Fruit fly (Drosophila melanogaster) whole organism, prepupa: ENCODE results near the gene CG17292.

ENCODE experiments used
- CG10669 ChIP-seq: fragments of 200-800 bp; sonication (Bioruptor generic); optimal IDR thresholded peaks from 3 replicates; lab custom pipeline; 2018; ENCODE audit warnings: missing biosample characterization, mild to moderate bottlenecking, missing genetic modification characterization, moderate library complexity
- CG11294 ChIP-seq: fragments of 200-800 bp; sonication (Bioruptor generic); IDR thresholded peaks from 2 replicates; pipeline ENCODE4 v1.3.6; 2022; ENCODE audit warnings: missing biosample characterization, missing genetic modification characterization
- CG11762 ChIP-seq: fragments of 200-800 bp; sonication (Bioruptor generic); optimal IDR thresholded peaks from 3 replicates; lab custom pipeline; 2016; ENCODE audit warnings: missing biosample characterization, missing genetic modification characterization; ENCODE audit not compliant: insufficient read depth
- CG11902 ChIP-seq: fragments of 200-800 bp; sonication (Bioruptor generic); optimal IDR thresholded peaks from 3 replicates; lab custom pipeline; 2016; ENCODE audit warnings: missing biosample characterization, missing genetic modification characterization
- CG15336 ChIP-seq: fragments of 200-800 bp; sonication (Bioruptor generic); IDR thresholded peaks from 2 replicates; pipeline ENCODE4 v1.3.6; 2022; ENCODE audit warnings: missing biosample characterization, missing genetic modification characterization
- CG1621 ChIP-seq: fragments of 200-800 bp; sonication (Bioruptor generic); optimal IDR thresholded peaks from 3 replicates; lab custom pipeline; 2018; ENCODE audit warnings: missing biosample characterization, mild to moderate bottlenecking, missing genetic modification characterization
- CG3032 ChIP-seq: fragments of 200-800 bp; optimal IDR thresholded peaks from 2 replicates; lab custom pipeline; 2019; ENCODE audit warnings: missing biosample characterization, mild to moderate bottlenecking, missing genetic modification characterization, moderate library complexity
- CG31627 ChIP-seq: fragments of 200-800 bp; sonication (Bioruptor generic); optimal IDR thresholded peaks from 3 replicates; lab custom pipeline; 2016; ENCODE audit warnings: missing biosample characterization, missing genetic modification characterization
- CG32006 ChIP-seq: fragments of 200-800 bp; sonication (Bioruptor generic); optimal IDR thresholded peaks from 3 replicates; lab custom pipeline; 2017; ENCODE audit warnings: missing biosample characterization, mild to moderate bottlenecking, missing genetic modification characterization
- CG34406 ChIP-seq: fragments of 200-800 bp; sonication (Bioruptor generic); optimal IDR thresholded peaks from 3 replicates; lab custom pipeline; 2016; ENCODE audit warnings: missing biosample characterization, missing genetic modification characterization
- CG3919 ChIP-seq: fragments of 200-800 bp; sonication (Bioruptor generic); optimal IDR thresholded peaks from 3 replicates; lab custom pipeline; 2016; ENCODE audit warnings: missing biosample characterization, missing genetic modification characterization
- CG4318 ChIP-seq: fragments of 200-800 bp; sonication (Bioruptor generic); optimal IDR thresholded peaks from 3 replicates; lab custom pipeline; 2017; ENCODE audit warnings: missing biosample characterization, mild to moderate bottlenecking, missing genetic modification characterization
- CG6163 ChIP-seq: fragments of 200-800 bp; sonication (Bioruptor generic); IDR thresholded peaks from 3 replicates; pipeline ENCODE4 v1.3.6; 2022; ENCODE audit warnings: missing biosample characterization, missing genetic modification characterization
- CG6276 ChIP-seq: fragments of 200-800 bp; sonication (Bioruptor generic); optimal IDR thresholded peaks from 2 replicates; lab custom pipeline; 2017; ENCODE audit warnings: missing biosample characterization, mild to moderate bottlenecking, missing genetic modification characterization
- CG6792 ChIP-seq: fragments of 200-800 bp; sonication (Bioruptor generic); optimal IDR thresholded peaks from 3 replicates; lab custom pipeline; 2016; ENCODE audit warnings: missing biosample characterization, missing genetic modification characterization
- CG6808 ChIP-seq: fragments of 200-800 bp; sonication (Bioruptor generic); optimal IDR thresholded peaks from 3 replicates; lab custom pipeline; 2017; ENCODE audit warnings: missing biosample characterization, missing genetic modification characterization, mild to moderate bottlenecking, moderate library complexity, missing genetic modification reagents
- CG7368 ChIP-seq: fragments of 200-800 bp; sonication (Bioruptor generic); optimal IDR thresholded peaks from 3 replicates; lab custom pipeline; 2016; ENCODE audit warnings: missing biosample characterization, missing genetic modification characterization
- CG8119 ChIP-seq: fragments of 200-800 bp; sonication (Bioruptor generic); IDR thresholded peaks from 3 replicates; pipeline ENCODE4 v1.3.6; 2022; ENCODE audit warnings: missing biosample characterization, missing genetic modification characterization
- CG8319 ChIP-seq: fragments of 200-800 bp; sonication (Bioruptor generic); optimal IDR thresholded peaks from 3 replicates; lab custom pipeline; 2016; ENCODE audit warnings: missing biosample characterization, missing genetic modification characterization
- CG8632 ChIP-seq: fragments of 200-800 bp; sonication (Bioruptor generic); optimal IDR thresholded peaks from 3 replicates; lab custom pipeline; 2016; ENCODE audit warnings: missing biosample characterization, missing genetic modification characterization
- CG9139 ChIP-seq: fragments of 200-800 bp; sonication (Bioruptor generic); optimal IDR thresholded peaks from 3 replicates; lab custom pipeline; 2017; ENCODE audit warnings: missing biosample characterization, mild to moderate bottlenecking, missing genetic modification characterization
- Eip78C ChIP-seq: fragments of 200-800 bp; sonication (Bioruptor generic); peaks from one replicate; lab custom pipeline; 2016; ENCODE audit warnings: missing biosample characterization, missing genetic modification characterization
- Eip93F ChIP-seq: fragments of 200-800 bp; sonication (Bioruptor generic); optimal IDR thresholded peaks from 2 replicates; lab custom pipeline; 2016; ENCODE audit warnings: missing biosample characterization, mild to moderate bottlenecking, missing genetic modification characterization
- Ets21C ChIP-seq: fragments of 200-800 bp; sonication (Bioruptor generic); optimal IDR thresholded peaks from 3 replicates; lab custom pipeline; 2016; ENCODE audit warnings: missing biosample characterization, missing genetic modification characterization
- Ets96B ChIP-seq: fragments of 200-800 bp; optimal IDR thresholded peaks from 2 replicates; lab custom pipeline; 2019; ENCODE audit warnings: missing biosample characterization, mild to moderate bottlenecking, missing genetic modification characterization, moderate library complexity
- Hr38 ChIP-seq: sonication (Bioruptor generic); optimal IDR thresholded peaks from 2 replicates; lab custom pipeline; 2016; ENCODE audit warnings: missing biosample characterization, missing genetic modification characterization
- Hr4 ChIP-seq: fragments of 200-800 bp; sonication (Bioruptor generic); optimal IDR thresholded peaks from 3 replicates; lab custom pipeline; 2016; ENCODE audit warnings: missing biosample characterization, missing genetic modification characterization
- Lpt ChIP-seq: fragments of 200-800 bp; sonication (Bioruptor generic); optimal IDR thresholded peaks from 3 replicates; lab custom pipeline; 2016; ENCODE audit warnings: missing biosample characterization, missing genetic modification characterization
- Met ChIP-seq: fragments of 200-800 bp; sonication (Bioruptor generic); optimal IDR thresholded peaks from 3 replicates; lab custom pipeline; 2016; ENCODE audit warnings: missing biosample characterization, missing genetic modification characterization
- OdsH ChIP-seq: fragments of 200-800 bp; sonication (Bioruptor generic); optimal IDR thresholded peaks from 3 replicates; lab custom pipeline; 2016; ENCODE audit warnings: missing biosample characterization, missing genetic modification characterization
- Smox ChIP-seq: fragments of 200-800 bp; sonication (Bioruptor generic); optimal IDR thresholded peaks from 3 replicates; lab custom pipeline; 2016; ENCODE audit warnings: missing biosample characterization, missing genetic modification characterization
- Sox102F ChIP-seq: fragments of 200-800 bp; sonication (Bioruptor generic); optimal IDR thresholded peaks from 2 replicates; lab custom pipeline; 2016; ENCODE audit warnings: missing biosample characterization, mild to moderate bottlenecking, missing genetic modification characterization
- Sox14 ChIP-seq: fragments of 200-800 bp; sonication (Bioruptor generic); optimal IDR thresholded peaks from 3 replicates; lab custom pipeline; 2016; ENCODE audit warnings: missing biosample characterization, missing genetic modification characterization
- acj6 ChIP-seq: fragments of 200-800 bp; sonication (Bioruptor generic); optimal IDR thresholded peaks from 3 replicates; lab custom pipeline; 2016; ENCODE audit warnings: missing biosample characterization, missing genetic modification characterization
- cyc ChIP-seq: fragments of 200-800 bp; sonication (Bioruptor generic); optimal IDR thresholded peaks from 3 replicates; lab custom pipeline; 2016; ENCODE audit warnings: missing biosample characterization, missing genetic modification characterization
- dac ChIP-seq: fragments of 200-800 bp; sonication (Bioruptor generic); optimal IDR thresholded peaks from 2 replicates; lab custom pipeline; 2017; ENCODE audit warnings: missing biosample characterization, mild to moderate bottlenecking, missing genetic modification characterization
- dsx ChIP-seq: fragments of 200-800 bp; optimal IDR thresholded peaks from 3 replicates; lab custom pipeline; 2019; ENCODE audit warnings: missing biosample characterization, mild to moderate bottlenecking, missing genetic modification characterization, moderate library complexity; ENCODE audit not compliant: poor library complexity, severe bottlenecking
- eg ChIP-seq: fragments of 200-800 bp; sonication (Bioruptor generic); IDR thresholded peaks from 3 replicates; pipeline ENCODE4 v1.3.6; 2022; ENCODE audit warnings: missing biosample characterization, missing genetic modification characterization
- esn ChIP-seq: fragments of 200-800 bp; sonication (Bioruptor generic); optimal IDR thresholded peaks from 2 replicates; lab custom pipeline; 2016; ENCODE audit warnings: missing biosample characterization, mild to moderate bottlenecking, missing genetic modification characterization, moderate library complexity
- fd59A ChIP-seq: fragments of 200-800 bp; sonication (Bioruptor generic); optimal IDR thresholded peaks from 2 replicates; lab custom pipeline; 2017; ENCODE audit warnings: missing biosample characterization, mild to moderate bottlenecking, missing genetic modification characterization, missing genetic modification reagents
- fd85E ChIP-seq: fragments of 200-800 bp; sonication (Bioruptor generic); optimal IDR thresholded peaks from 3 replicates; lab custom pipeline; 2016; ENCODE audit warnings: missing biosample characterization, missing genetic modification characterization
- fkh ChIP-seq: fragments of 200-800 bp; sonication (Bioruptor generic); optimal IDR thresholded peaks from 3 replicates; lab custom pipeline; 2017; ENCODE audit warnings: missing biosample characterization, mild to moderate bottlenecking, missing genetic modification characterization, moderate library complexity
- lz ChIP-seq: fragments of 200-800 bp; sonication (Bioruptor generic); optimal IDR thresholded peaks from 3 replicates; lab custom pipeline; 2016; ENCODE audit warnings: missing biosample characterization, missing genetic modification characterization
- net ChIP-seq: fragments of 200-800 bp; sonication (Bioruptor generic); optimal IDR thresholded peaks from 3 replicates; lab custom pipeline; 2016; ENCODE audit warnings: missing biosample characterization, missing genetic modification characterization
- pdm3 ChIP-seq: fragments of 200-800 bp; sonication (Bioruptor generic); optimal IDR thresholded peaks from 3 replicates; lab custom pipeline; 2016; ENCODE audit warnings: missing biosample characterization, missing genetic modification characterization
- salr ChIP-seq, 2 experiments: fragments of 200-800 bp; sonication (Bioruptor generic); optimal IDR thresholded peaks; 3 replicates each; lab custom pipeline; 2016 to 2018; ENCODE audit warnings: missing biosample characterization in 2 of 2, missing genetic modification characterization in 2 of 2, mild to moderate bottlenecking in 1 of 2
- spab ChIP-seq: fragments of 200-800 bp; sonication (Bioruptor generic); optimal IDR thresholded peaks from 2 replicates; lab custom pipeline; 2017; ENCODE audit warnings: missing biosample characterization, mild to moderate bottlenecking, missing genetic modification characterization, missing genetic modification reagents
- svp ChIP-seq: fragments of 200-800 bp; sonication (Bioruptor generic); peaks from one replicate; lab custom pipeline; 2016; ENCODE audit warnings: missing biosample characterization, missing genetic modification characterization
- topi ChIP-seq: fragments of 200-800 bp; sonication (Bioruptor generic); optimal IDR thresholded peaks from 3 replicates; lab custom pipeline; 2016; ENCODE audit warnings: missing biosample characterization, missing genetic modification characterization

CG17292 gene

DNA sequence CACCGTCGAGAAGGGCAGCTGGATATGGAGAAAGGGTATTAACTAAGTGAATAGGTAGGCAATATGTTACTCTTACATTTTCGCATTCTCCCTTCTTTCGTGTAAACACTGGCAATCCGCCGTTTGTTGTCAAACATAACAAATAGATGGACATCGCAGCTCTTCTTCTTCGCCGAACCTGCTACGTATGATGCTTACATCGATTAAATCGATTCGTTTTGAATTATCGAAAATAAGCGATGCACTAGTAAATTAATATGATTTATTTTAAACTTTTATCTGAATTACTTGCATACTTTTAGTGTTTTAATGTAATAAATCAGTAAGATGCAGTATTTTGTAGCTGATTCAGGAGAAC, 32.7 kb downstream of the CG17292 start, which contains the start of gene fy:
fy (minus strand) TSS at position 353 of the 358 bp plus-strand sequence.
- TF ChIP-seq Sox14 (GFP tag; lab: Kevin White, UChicago) = no peak
- TF ChIP-seq CG10669 = no peak
- TF ChIP-seq CG6808 (GFP tag; lab: Kevin White, UChicago) = no peak

DNA sequence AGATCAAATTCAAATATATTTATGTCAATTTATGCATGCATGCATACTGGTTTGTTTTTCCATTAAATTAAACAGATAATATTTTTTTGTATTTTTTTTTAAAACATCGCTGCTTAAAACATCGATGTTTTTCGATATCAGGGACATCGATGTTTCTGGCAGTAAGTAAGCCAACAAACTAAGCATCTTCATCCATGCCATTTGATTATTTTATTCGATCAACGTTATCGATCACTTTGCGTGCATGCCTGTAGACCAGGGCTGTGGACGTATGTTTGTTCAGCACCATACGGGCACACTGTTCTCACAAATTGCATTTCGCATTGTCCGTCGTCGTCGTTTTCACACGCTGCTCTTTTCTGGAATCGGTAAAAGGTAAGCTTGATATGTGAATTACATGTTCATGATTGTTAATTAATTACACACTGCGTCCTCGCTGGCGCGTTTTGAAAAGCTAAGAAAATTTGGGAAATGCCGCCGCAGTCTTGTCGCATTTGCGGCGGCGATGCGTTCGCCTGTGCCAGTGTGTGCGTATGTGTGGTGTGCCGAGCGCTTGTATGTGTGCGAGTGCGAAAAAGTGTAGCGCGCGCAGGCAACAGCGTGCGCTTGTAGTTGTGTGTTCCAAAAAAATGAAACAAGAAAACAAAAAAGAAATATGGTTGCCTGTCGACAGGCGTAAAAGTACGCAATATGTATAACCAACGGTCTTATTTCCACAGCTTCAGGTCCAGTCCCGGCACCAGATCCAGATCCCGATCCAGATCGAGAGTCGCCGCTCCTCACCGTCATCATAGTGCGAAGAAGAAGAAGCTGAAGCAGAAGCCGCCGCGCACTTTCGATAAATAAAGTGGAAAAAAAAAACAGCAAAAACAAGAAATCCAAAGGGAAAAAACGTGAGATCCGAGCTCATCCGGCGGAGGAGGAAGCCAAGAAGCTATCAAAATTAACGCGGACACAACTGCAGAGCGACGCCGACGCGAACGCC, 33.3 kb downstream of the CG17292 start, which contains the start of gene emb:
emb (plus strand) TSS at position 288 of the 985 bp plus-strand sequence.
- TF ChIP-seq spab (GFP tag; lab: Kevin White, UChicago) (no peak), CG11294 (GFP tag; lab: Robert Waterston, UW) (no peak), CG6163 (GFP tag; lab: Robert Waterston, UW) (peak; percentile 79), net (GFP tag; lab: Kevin White, UChicago) (no peak), svp (GFP tag; lab: Kevin White, UChicago) (no peak), dsx (GFP tag; lab: Kevin White, UChicago) (peak; percentile 66), CG6276 (GFP tag; lab: Kevin White, UChicago) (no peak), CG8319 (GFP tag; lab: Kevin White, UChicago) (no peak), topi (GFP tag; lab: Kevin White, UChicago) (peak; percentile 22), CG8632 (GFP tag; lab: Kevin White, UChicago) (no peak), CG31627 (GFP tag; lab: Kevin White, UChicago) (peak; percentile 62), Eip93F (GFP tag; lab: Kevin White, UChicago) (no peak), CG6792 (GFP tag; lab: Kevin White, UChicago) (no peak), CG32006 (GFP tag; lab: Kevin White, UChicago) (no peak), CG34406 (GFP tag; lab: Kevin White, UChicago) (peak; percentile 51), dac (GFP tag; lab: Kevin White, UChicago) (no peak), Eip78C (GFP tag; lab: Kevin White, UChicago) (peak; percentile 83), Hr38 (no peak), pdm3 (GFP tag; lab: Kevin White, UChicago) (no peak), Sox102F (GFP tag; lab: Kevin White, UChicago) (no peak), lz (GFP tag; lab: Kevin White, UChicago) (peak; percentile 36), OdsH (GFP tag; lab: Kevin White, UChicago) (peak; percentile 30), esn (GFP tag; lab: Kevin White, UChicago) (peak; percentile 57), salr (GFP tag; optimal IDR thresholded peaks at IDR 0.05; lab: Kevin White, UChicago) (no peak), Lpt (GFP tag; lab: Kevin White, UChicago) (no peak), CG8119 (GFP tag; lab: Robert Waterston, UW) (peak; percentile 79), acj6 (no peak), Ets96B (tag; lab: Kevin White, UChicago) (peak; percentile 50), fd85E (GFP tag; lab: Kevin White, UChicago) (no peak), fkh (GFP tag; lab: Kevin White, UChicago) (peak; percentile 99), eg (GFP tag; lab: Robert Waterston, UW) (peak; percentile 76), CG11762 (GFP tag; lab: Kevin White, UChicago) (no peak), Smox (GFP tag; lab: Kevin White, UChicago) (no peak), cyc (peak; percentile 37), CG3032 (tag; lab: Kevin White, UChicago) (peak; percentile 51), CG15336 (GFP tag; lab: Robert Waterston, UW) (peak; percentile 62), Hr4 (GFP tag; lab: Kevin White, UChicago) (no peak), CG4318 (GFP tag; lab: Kevin White, UChicago) (no peak), Met (no peak), CG7368 (no peak), CG11902 (GFP tag; lab: Kevin White, UChicago) (no peak), CG9139 (GFP tag; lab: Kevin White, UChicago) (no peak), CG1621 (no peak), Ets21C (GFP tag; lab: Kevin White, UChicago) (peak; percentile 37), fd59A (no peak), CG3919 (no peak)
